Worm (Caenorhabditis elegans): ENCODE data around the gene D1014.5.

- no peak for TF ChIP-seq isw-1 (GFP tag; IDR thresholded peaks at IDR 0.05)
- TF ChIP-seq swsn-7 (tag; optimal IDR thresholded peaks at IDR 0.05), result no peak
- TF ChIP-seq pax-3 (tag; optimal IDR thresholded peaks at IDR 0.05), result no peak
Measured at ce11 chrV:8130812-8131211, 7.3 kb downstream of the D1014.5 start.
